Worm (Caenorhabditis elegans) whole organism, mixed stage, embryonic: ENCODE results near the gene Y43F8B.3.
A peak's percentile ranks its signal among the peaks of the same experiment; 100 is the strongest.

Source experiments
- M03D4.4 ChIP-seq: sonication (generic microtip); optimal IDR thresholded peaks from 2 replicates; lab custom pipeline; 2017; ENCODE audit warnings: mild to moderate bottlenecking, missing genetic modification characterization, missing compliant biosample characterization
- elt-1 ChIP-seq: sonication (generic microtip); optimal IDR thresholded peaks from 2 replicates; lab custom pipeline; 2017; ENCODE audit warnings: missing genetic modification characterization, mild to moderate bottlenecking, missing compliant biosample characterization, antibody characterized with exemption, moderate library complexity, borderline replicate concordance; ENCODE audit not compliant: insufficient read depth
- elt-3 ChIP-seq: fragments of 150-350 bp; optimal IDR thresholded peaks from 2 replicates; lab custom pipeline; 2014; ENCODE audit warnings: missing biosample characterization, missing genetic modification characterization
- flh-1 ChIP-seq: fragments of 200-800 bp; sonication (Bioruptor generic); optimal IDR thresholded peaks from 2 replicates; lab custom pipeline; 2018; ENCODE audit warnings: mild to moderate bottlenecking, missing genetic modification characterization, moderate library complexity, missing compliant biosample characterization
- mep-1 ChIP-seq: fragments of 150-350 bp; optimal IDR thresholded peaks from 2 replicates; lab custom pipeline; 2017; ENCODE audit warnings: missing biosample characterization, missing genetic modification reagents, missing genetic modification characterization, inconsistent platforms
- nhr-12 ChIP-seq: fragments of 150-350 bp; optimal IDR thresholded peaks from 2 replicates; lab custom pipeline; 2014; ENCODE audit warnings: missing biosample characterization, missing genetic modification characterization
- nhr-28 ChIP-seq: fragments of 150-350 bp; optimal IDR thresholded peaks from 2 replicates; lab custom pipeline; 2014; ENCODE audit warnings: missing biosample characterization, missing genetic modification characterization
- nhr-76 ChIP-seq: sonication (generic microtip); optimal IDR thresholded peaks from 2 replicates; lab custom pipeline; 2017; ENCODE audit warnings: missing biosample characterization, missing genetic modification characterization
- pha-4 ChIP-seq: fragments of 150-350 bp; optimal IDR thresholded peaks from 2 replicates; lab custom pipeline; 2018; ENCODE audit warnings: missing biosample characterization, missing genetic modification reagents, missing genetic modification characterization
- snpc-4 ChIP-seq: fragments of 150-350 bp; optimal IDR thresholded peaks from 2 replicates; lab custom pipeline; 2014; ENCODE audit warnings: missing biosample characterization, missing genetic modification characterization
- unc-39 ChIP-seq: fragments of 150-350 bp; optimal IDR thresholded peaks from 2 replicates; lab custom pipeline; 2014; ENCODE audit warnings: missing biosample characterization, missing genetic modification characterization
- unc-62 ChIP-seq: fragments of 150-350 bp; optimal IDR thresholded peaks from 2 replicates; lab custom pipeline; 2014; ENCODE audit warnings: missing biosample characterization, missing genetic modification reagents, missing genetic modification characterization
- zip-8 ChIP-seq: fragments of 150-350 bp; optimal IDR thresholded peaks from 2 replicates; lab custom pipeline; 2014; ENCODE audit warnings: missing biosample characterization, missing genetic modification characterization
- ztf-11 ChIP-seq: fragments of 150-350 bp; optimal IDR thresholded peaks from 2 replicates; lab custom pipeline; 2014; ENCODE audit warnings: missing biosample characterization, missing genetic modification characterization

- TF ChIP-seq elt-3 (tag; lab: Kevin White, UChicago), result peak; percentile 82
- TF ChIP-seq pha-4 (tag; lab: Kevin White, UChicago), result peak; percentile 10
- peak; percentile 85 for TF ChIP-seq ztf-11 (tag; lab: Kevin White, UChicago)
- TF ChIP-seq nhr-76 (tag; lab: Kevin White, UChicago), result no peak
- peak; percentile 94 for TF ChIP-seq zip-8
- TF ChIP-seq unc-62 (GFP tag; lab: Kevin White, UChicago), result peak; percentile 99
- peak; percentile 72 for TF ChIP-seq mep-1
- no peak for TF ChIP-seq nhr-28
- peak; percentile 28 for TF ChIP-seq flh-1
- no peak for TF ChIP-seq snpc-4 (tag; lab: Kevin White, UChicago)
- peak; percentile 86 for TF ChIP-seq nhr-12 (tag; lab: Kevin White, UChicago)
- TF ChIP-seq unc-39 (tag; lab: Kevin White, UChicago), result peak; percentile 90
- peak; percentile 70 for TF ChIP-seq M03D4.4
- TF ChIP-seq elt-1 (tag; lab: Kevin White, UChicago), result peak; percentile 74
Observed at ce11 chrV:19522551-19523137, 19.7 kb downstream of the Y43F8B.3 start.
